Fruit fly (Drosophila melanogaster) whole organism, prepupa: ENCODE results near the gene CG3841.

Source experiments
- Blimp-1 ChIP-seq: fragments of 200-800 bp; sonication (Bioruptor generic); optimal IDR thresholded peaks from 3 replicates; lab custom pipeline; 2017; ENCODE audit warnings: missing biosample characterization, missing genetic modification characterization, mild to moderate bottlenecking, moderate library complexity, missing genetic modification reagents
- CG10631 ChIP-seq: fragments of 200-800 bp; sonication (Bioruptor generic); optimal IDR thresholded peaks from 2 replicates; lab custom pipeline; 2016; ENCODE audit warnings: missing biosample characterization, missing genetic modification characterization
- CG10669 ChIP-seq: fragments of 200-800 bp; sonication (Bioruptor generic); optimal IDR thresholded peaks from 3 replicates; lab custom pipeline; 2018; ENCODE audit warnings: missing biosample characterization, mild to moderate bottlenecking, missing genetic modification characterization, moderate library complexity
- CG11294 ChIP-seq: fragments of 200-800 bp; sonication (Bioruptor generic); IDR thresholded peaks from 2 replicates; pipeline ENCODE4 v1.3.6; 2022; ENCODE audit warnings: missing biosample characterization, missing genetic modification characterization
- CG11762 ChIP-seq: fragments of 200-800 bp; sonication (Bioruptor generic); optimal IDR thresholded peaks from 3 replicates; lab custom pipeline; 2016; ENCODE audit warnings: missing biosample characterization, missing genetic modification characterization; ENCODE audit not compliant: insufficient read depth
- CG15336 ChIP-seq: fragments of 200-800 bp; sonication (Bioruptor generic); IDR thresholded peaks from 2 replicates; pipeline ENCODE4 v1.3.6; 2022; ENCODE audit warnings: missing biosample characterization, missing genetic modification characterization
- CG16779 ChIP-seq: fragments of 200-800 bp; sonication (Bioruptor generic); optimal IDR thresholded peaks from 3 replicates; lab custom pipeline; 2017; ENCODE audit warnings: missing biosample characterization, mild to moderate bottlenecking, missing genetic modification characterization
- CG3032 ChIP-seq: fragments of 200-800 bp; optimal IDR thresholded peaks from 2 replicates; lab custom pipeline; 2019; ENCODE audit warnings: missing biosample characterization, mild to moderate bottlenecking, missing genetic modification characterization, moderate library complexity
- CG6276 ChIP-seq: fragments of 200-800 bp; sonication (Bioruptor generic); optimal IDR thresholded peaks from 2 replicates; lab custom pipeline; 2017; ENCODE audit warnings: missing biosample characterization, mild to moderate bottlenecking, missing genetic modification characterization
- CG7368 ChIP-seq: fragments of 200-800 bp; sonication (Bioruptor generic); optimal IDR thresholded peaks from 3 replicates; lab custom pipeline; 2016; ENCODE audit warnings: missing biosample characterization, missing genetic modification characterization
- CG8119 ChIP-seq: fragments of 200-800 bp; sonication (Bioruptor generic); IDR thresholded peaks from 3 replicates; pipeline ENCODE4 v1.3.6; 2022; ENCODE audit warnings: missing biosample characterization, missing genetic modification characterization
- CG8319 ChIP-seq: fragments of 200-800 bp; sonication (Bioruptor generic); optimal IDR thresholded peaks from 3 replicates; lab custom pipeline; 2016; ENCODE audit warnings: missing biosample characterization, missing genetic modification characterization
- CG9139 ChIP-seq: fragments of 200-800 bp; sonication (Bioruptor generic); optimal IDR thresholded peaks from 3 replicates; lab custom pipeline; 2017; ENCODE audit warnings: missing biosample characterization, mild to moderate bottlenecking, missing genetic modification characterization
- Eip75B ChIP-seq: fragments of 200-800 bp; sonication (Bioruptor generic); optimal IDR thresholded peaks from 3 replicates; lab custom pipeline; 2016; ENCODE audit warnings: missing biosample characterization, missing genetic modification characterization
- Ets21C ChIP-seq: fragments of 200-800 bp; sonication (Bioruptor generic); optimal IDR thresholded peaks from 3 replicates; lab custom pipeline; 2016; ENCODE audit warnings: missing biosample characterization, missing genetic modification characterization
- Gug ChIP-seq: fragments of 200-800 bp; sonication (Bioruptor generic); IDR thresholded peaks from 2 replicates; pipeline ENCODE4 v1.3.6; 2022; ENCODE audit warnings: missing biosample characterization, missing genetic modification characterization
- Hr38 ChIP-seq: sonication (Bioruptor generic); optimal IDR thresholded peaks from 2 replicates; lab custom pipeline; 2016; ENCODE audit warnings: missing biosample characterization, missing genetic modification characterization
- Hr39 ChIP-seq: fragments of 200-800 bp; sonication (Bioruptor generic); optimal IDR thresholded peaks from 2 replicates; lab custom pipeline; 2016; ENCODE audit warnings: missing biosample characterization, missing genetic modification characterization
- Lpt ChIP-seq: fragments of 200-800 bp; sonication (Bioruptor generic); optimal IDR thresholded peaks from 3 replicates; lab custom pipeline; 2016; ENCODE audit warnings: missing biosample characterization, missing genetic modification characterization
- Met ChIP-seq: fragments of 200-800 bp; sonication (Bioruptor generic); optimal IDR thresholded peaks from 3 replicates; lab custom pipeline; 2016; ENCODE audit warnings: missing biosample characterization, missing genetic modification characterization
- Smox ChIP-seq: fragments of 200-800 bp; sonication (Bioruptor generic); optimal IDR thresholded peaks from 3 replicates; lab custom pipeline; 2016; ENCODE audit warnings: missing biosample characterization, missing genetic modification characterization
- Sox14 ChIP-seq: fragments of 200-800 bp; sonication (Bioruptor generic); optimal IDR thresholded peaks from 3 replicates; lab custom pipeline; 2016; ENCODE audit warnings: missing biosample characterization, missing genetic modification characterization
- Sox15 ChIP-seq: fragments of 200-800 bp; sonication (Bioruptor generic); optimal IDR thresholded peaks from 3 replicates; lab custom pipeline; 2016; ENCODE audit warnings: missing biosample characterization, missing genetic modification characterization
- achi ChIP-seq: fragments of 200-800 bp; sonication (Bioruptor generic); optimal IDR thresholded peaks from 3 replicates; lab custom pipeline; 2016; ENCODE audit warnings: missing biosample characterization, missing genetic modification characterization
- acj6 ChIP-seq: fragments of 200-800 bp; sonication (Bioruptor generic); optimal IDR thresholded peaks from 3 replicates; lab custom pipeline; 2016; ENCODE audit warnings: missing biosample characterization, missing genetic modification characterization
- eg ChIP-seq: fragments of 200-800 bp; sonication (Bioruptor generic); IDR thresholded peaks from 3 replicates; pipeline ENCODE4 v1.3.6; 2022; ENCODE audit warnings: missing biosample characterization, missing genetic modification characterization
- esn ChIP-seq: fragments of 200-800 bp; sonication (Bioruptor generic); optimal IDR thresholded peaks from 2 replicates; lab custom pipeline; 2016; ENCODE audit warnings: missing biosample characterization, mild to moderate bottlenecking, missing genetic modification characterization, moderate library complexity
- fd59A ChIP-seq: fragments of 200-800 bp; sonication (Bioruptor generic); optimal IDR thresholded peaks from 2 replicates; lab custom pipeline; 2017; ENCODE audit warnings: missing biosample characterization, mild to moderate bottlenecking, missing genetic modification characterization, missing genetic modification reagents
- fkh ChIP-seq: fragments of 200-800 bp; sonication (Bioruptor generic); optimal IDR thresholded peaks from 3 replicates; lab custom pipeline; 2017; ENCODE audit warnings: missing biosample characterization, mild to moderate bottlenecking, missing genetic modification characterization, moderate library complexity
- pdm3 ChIP-seq: fragments of 200-800 bp; sonication (Bioruptor generic); optimal IDR thresholded peaks from 3 replicates; lab custom pipeline; 2016; ENCODE audit warnings: missing biosample characterization, missing genetic modification characterization
- salr ChIP-seq, 2 experiments: fragments of 200-800 bp; sonication (Bioruptor generic); optimal IDR thresholded peaks; 3 replicates each; lab custom pipeline; 2016 to 2018; ENCODE audit warnings: missing biosample characterization in 2 of 2, missing genetic modification characterization in 2 of 2, mild to moderate bottlenecking in 1 of 2
- ss ChIP-seq, 2 experiments: fragments of 200-800 bp; sonication (Bioruptor generic); optimal IDR thresholded peaks; 2 replicates in 1 of 2; 3 replicates in 1 of 2; lab custom pipeline; 2017 to 2018; ENCODE audit warnings: mild to moderate bottlenecking in 2 of 2, missing biosample characterization in 2 of 2, missing genetic modification characterization in 2 of 2, moderate library complexity in 1 of 2
- svp ChIP-seq: fragments of 200-800 bp; sonication (Bioruptor generic); peaks from one replicate; lab custom pipeline; 2016; ENCODE audit warnings: missing biosample characterization, missing genetic modification characterization
- topi ChIP-seq: fragments of 200-800 bp; sonication (Bioruptor generic); optimal IDR thresholded peaks from 3 replicates; lab custom pipeline; 2016; ENCODE audit warnings: missing biosample characterization, missing genetic modification characterization

CG3841 gene

dm6 chr2L:9589176-9589575, at the start of gene CG3841:
TSS of gene CG3841 (plus strand) at chr2L:9589476.
- TF ChIP-seq Met = no peak
- no peak for TF ChIP-seq CG3032 (tag; lab: Kevin White, UChicago)
- TF ChIP-seq CG8119 (GFP tag; lab: Robert Waterston, UW) = no peak
- TF ChIP-seq Lpt (GFP tag; lab: Kevin White, UChicago) = no peak
- no peak for TF ChIP-seq esn (GFP tag; lab: Kevin White, UChicago)
- no peak for TF ChIP-seq salr (GFP tag; optimal IDR thresholded peaks at IDR 0.05; lab: Kevin White, UChicago)
- TF ChIP-seq CG8319 (GFP tag; lab: Kevin White, UChicago) = no peak
- TF ChIP-seq CG10669 (GFP tag; lab: Kevin White, UChicago) = no peak
- no peak for TF ChIP-seq acj6 (GFP tag; lab: Kevin White, UChicago)
- TF ChIP-seq Sox15 (GFP tag; lab: Kevin White, UChicago) = no peak
- no peak for TF ChIP-seq fd59A (GFP tag; lab: Kevin White, UChicago)
- TF ChIP-seq, all 60 proteins: peak for 0

- TF ChIP-seq pdm3 (GFP tag; lab: Kevin White, UChicago) = no peak
- no peak for TF ChIP-seq CG6276 (GFP tag; lab: Kevin White, UChicago)
- no peak for TF ChIP-seq Ets21C (GFP tag; lab: Kevin White, UChicago)
- no peak for TF ChIP-seq Sox15 (GFP tag; lab: Kevin White, UChicago)
- TF ChIP-seq CG16779 (tag; lab: Kevin White, UChicago) = no peak
- no peak for TF ChIP-seq CG11294 (GFP tag; lab: Robert Waterston, UW)
- no peak for TF ChIP-seq CG3032 (tag; lab: Kevin White, UChicago)
- no peak for TF ChIP-seq acj6 (GFP tag; lab: Kevin White, UChicago)
Observed at dm6 chr2L:9539988-9540573, 49.2 kb upstream of the CG3841 start, which contains the start of gene CG17855. TSS of gene CG17855 (plus strand) at chr2L:9540523.

DNA sequence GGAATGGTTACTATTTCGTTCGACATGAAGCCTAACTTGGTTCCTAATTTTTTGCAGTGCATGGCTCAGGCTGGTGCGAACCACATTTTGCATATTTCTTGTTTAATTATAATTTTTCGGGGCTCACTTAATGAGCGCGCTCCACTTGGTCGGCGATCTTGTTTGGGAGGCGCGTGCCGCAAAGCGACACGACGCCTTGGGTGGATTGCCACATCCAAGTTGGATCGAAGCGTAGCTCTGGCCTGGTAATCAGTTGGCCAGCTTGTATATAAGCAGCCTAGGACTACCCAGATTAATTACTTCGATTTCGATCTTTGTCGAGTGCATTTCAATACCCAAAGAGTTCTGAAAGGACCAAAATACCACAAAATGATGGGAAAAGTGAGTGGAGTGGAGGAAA, 46.7 kb upstream of the CG3841 start, which contains the start of gene Cpr30B:
TSS of gene Cpr30B (plus strand) at position 301 of the 400 bp plus-strand sequence.
- TF ChIP-seq eg (GFP tag; lab: Robert Waterston, UW) (0 out of 3 replicates have a peak, but pooled peaks have one; percentile 9), Hr38 (GFP tag; lab: Kevin White, UChicago) (no peak), CG15336 (GFP tag; lab: Robert Waterston, UW) (no peak)

DNA sequence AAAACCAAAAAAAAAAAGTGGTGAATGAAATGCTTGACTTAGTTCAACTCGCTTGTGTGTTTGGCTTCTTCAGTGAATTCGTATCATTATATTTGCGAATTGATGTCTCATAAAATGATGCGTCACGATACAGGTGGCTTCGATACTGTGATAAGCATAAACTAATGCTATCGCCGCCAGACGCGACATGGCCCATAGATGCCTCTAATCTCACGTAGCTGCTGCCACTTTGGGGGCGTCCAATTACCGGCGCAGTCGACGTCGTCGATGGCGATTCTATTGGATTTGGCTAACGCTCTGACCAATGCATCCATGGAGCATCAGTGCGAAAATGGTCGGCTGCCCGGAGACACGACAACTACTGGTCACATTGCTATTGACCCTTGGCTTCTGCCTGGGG, 45.4 kb upstream of the CG3841 start, which contains the start of gene CG13113:
TSS of gene CG13113 (plus strand) at position 301 of the 400 bp plus-strand sequence.
- TF ChIP-seq achi (GFP tag; lab: Kevin White, UChicago) (no peak), ss (GFP tag; optimal IDR thresholded peaks at IDR 0.05; lab: Kevin White, UChicago) (no peak), Sox14 (GFP tag; lab: Kevin White, UChicago) (no peak), fkh (no peak), topi (GFP tag; lab: Kevin White, UChicago) (no peak), Gug (GFP tag; lab: Robert Waterston, UW) (no peak), CG3032 (tag; lab: Kevin White, UChicago) (no peak)

DNA sequence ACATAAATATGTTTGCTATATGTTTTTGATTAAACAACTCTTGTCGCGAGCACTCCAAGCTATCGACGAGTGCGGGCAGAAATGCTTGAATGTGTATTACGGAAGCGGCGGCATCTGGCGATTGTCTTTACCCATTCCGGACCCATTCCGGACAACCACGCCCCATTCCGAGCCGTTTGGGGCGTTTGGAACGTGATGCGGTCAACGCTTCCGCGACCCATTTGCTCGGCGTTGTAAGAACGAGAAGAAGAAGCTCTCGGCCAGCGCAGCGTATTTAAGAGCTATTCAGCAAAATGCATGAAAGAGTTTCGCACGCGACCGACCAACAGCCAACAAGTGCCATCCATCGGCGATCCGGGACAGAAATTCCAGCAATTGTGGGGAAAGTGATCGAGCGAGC, 43.8 kb upstream of the CG3841 start, which contains the start of gene CG13114:
TSS of gene CG13114 (plus strand) at position 301 of the 400 bp plus-strand sequence.
- TF ChIP-seq Lpt (GFP tag; lab: Kevin White, UChicago) = no peak
- TF ChIP-seq CG10631 (GFP tag; lab: Kevin White, UChicago) = no peak
- no peak for TF ChIP-seq CG16779 (tag; lab: Kevin White, UChicago)
- no peak for TF ChIP-seq svp (GFP tag; lab: Kevin White, UChicago)
- TF ChIP-seq CG7368 (GFP tag; lab: Kevin White, UChicago) = no peak
- no peak for TF ChIP-seq Sox14 (GFP tag; lab: Kevin White, UChicago)
- TF ChIP-seq Blimp-1 (GFP tag; lab: Kevin White, UChicago) = no peak
- no peak for TF ChIP-seq CG9139 (GFP tag; lab: Kevin White, UChicago)
- no peak for TF ChIP-seq acj6 (GFP tag; lab: Kevin White, UChicago)
- TF ChIP-seq Hr39 (GFP tag; lab: Kevin White, UChicago) = no peak
- TF ChIP-seq CG11762 (GFP tag; lab: Kevin White, UChicago) = no peak
- no peak for TF ChIP-seq Smox (GFP tag; lab: Kevin White, UChicago)
- TF ChIP-seq Ets21C (GFP tag; lab: Kevin White, UChicago) = no peak
- no peak for TF ChIP-seq Eip75B (GFP tag; lab: Kevin White, UChicago)
